Worm (Caenorhabditis elegans): ENCODE measurements around the gene daf-9.

Gene daf-9

ce11 chrX:6175829-6176228 lies 20.9 kb upstream of the daf-9 start, which contains the start of gene T25B2.3:
TSS of gene T25B2.3 (plus strand) at chrX:6176129.
- TF ChIP-seq nhr-237 (tag; optimal IDR thresholded peaks at IDR 0.05) (no peak), skn-1 (tag; optimal IDR thresholded peaks at IDR 0.05) (no peak)

ce11 chrX:6177944-6178566 lies 18.7 kb upstream of the daf-9 start, which contains the start of the genes T25B2.4 and T13C5.3:
TSS of gene T25B2.4 (plus strand) at chrX:6178244.
TSS of gene T13C5.3 (plus strand) at chrX:6178516.
- TF ChIP-seq unc-39 (tag; optimal IDR thresholded peaks at IDR 0.05) (no peak), snpc-4 (tag; optimal IDR thresholded peaks at IDR 0.05) (no peak), nhr-25 (tag; optimal IDR thresholded peaks at IDR 0.05) (no peak), R02D3.7 (tag; optimal IDR thresholded peaks at IDR 0.05) (no peak), nhr-11 (tag; optimal IDR thresholded peaks at IDR 0.05) (no peak), ama-1 (optimal IDR thresholded peaks at IDR 0.05) (no peak), unc-62 (GFP tag; optimal IDR thresholded peaks at IDR 0.05) (no peak), lsy-12 (tag; optimal IDR thresholded peaks at IDR 0.05) (no peak), nhr-23 (tag; optimal IDR thresholded peaks at IDR 0.05) (no peak), pqm-1 (tag; optimal IDR thresholded peaks at IDR 0.05) (no peak), nfya-1 (tag; optimal IDR thresholded peaks at IDR 0.05; ENCODE audit: insufficient read depth) (no peak), nhr-76 (tag; optimal IDR thresholded peaks at IDR 0.05) (no peak), ceh-82 (tag; optimal IDR thresholded peaks at IDR 0.05) (no peak), lin-15B (tag; optimal IDR thresholded peaks at IDR 0.05) (no peak), mml-1 (tag; optimal IDR thresholded peaks at IDR 0.05) (no peak), pha-4 (tag; optimal IDR thresholded peaks at IDR 0.05) (no peak), jun-1 (tag; optimal IDR thresholded peaks at IDR 0.05) (no peak), fos-1 (tag; optimal IDR thresholded peaks at IDR 0.05) (no peak), eor-1 (tag; optimal IDR thresholded peaks at IDR 0.05) (no peak)

- TF ChIP-seq fkh-10 (GFP tag; optimal IDR thresholded peaks at IDR 0.05) (no peak), skn-1 (tag; optimal IDR thresholded peaks at IDR 0.05) (no peak), lin-15B (tag; optimal IDR thresholded peaks at IDR 0.05) (no peak), nhr-23 (tag; optimal IDR thresholded peaks at IDR 0.05) (peak; percentile 80), nhr-12 (tag; optimal IDR thresholded peaks at IDR 0.05) (no peak), hmg-11 (tag; optimal IDR thresholded peaks at IDR 0.05) (no peak), ceh-28 (tag; optimal IDR thresholded peaks at IDR 0.05) (no peak), nhr-43 (tag; optimal IDR thresholded peaks at IDR 0.05; ENCODE audit: poor library complexity, severe bottlenecking) (peak; percentile 38)
Measured at ce11 chrX:6178989-6179388, 17.7 kb upstream of the daf-9 start.

ce11 chrX:6180293-6180692 lies 16.4 kb upstream of the daf-9 start, which contains the start of gene T13C5.7:
TSS of gene T13C5.7 (plus strand) at chrX:6180593.
- TF ChIP-seq nhr-23 (tag; optimal IDR thresholded peaks at IDR 0.05): peak; percentile 11
- TF ChIP-seq ceh-9 (tag; optimal IDR thresholded peaks at IDR 0.05): no peak

- TF ChIP-seq tbx-2 (tag; optimal IDR thresholded peaks at IDR 0.05) (no peak), lin-15B (tag; optimal IDR thresholded peaks at IDR 0.05) (no peak), nhr-77 (tag; optimal IDR thresholded peaks at IDR 0.05) (no peak), fkh-10 (GFP tag; optimal IDR thresholded peaks at IDR 0.05) (no peak), nhr-12 (tag; optimal IDR thresholded peaks at IDR 0.05) (no peak)
Measured at ce11 chrX:6184709-6185108, 12.0 kb upstream of the daf-9 start, which contains the start of gene T13C5.2. TSS of gene T13C5.2 (plus strand) at chrX:6185009.

ce11 chrX:6187848-6188247 lies 8.9 kb upstream of the daf-9 start, which contains the start of gene T13C5.10:
TSS of gene T13C5.10 (plus strand) at chrX:6188148.
- TF ChIP-seq pqm-1 (tag; optimal IDR thresholded peaks at IDR 0.05) (no peak), ceh-16 (tag; optimal IDR thresholded peaks at IDR 0.05) (no peak), nhr-11 (tag; optimal IDR thresholded peaks at IDR 0.05) (no peak), daf-12 (tag; optimal IDR thresholded peaks at IDR 0.05) (no peak), nhr-76 (tag; optimal IDR thresholded peaks at IDR 0.05) (no peak), lin-39 (tag; optimal IDR thresholded peaks at IDR 0.05) (no peak), snpc-4 (tag; optimal IDR thresholded peaks at IDR 0.05) (no peak), nfya-1 (tag; optimal IDR thresholded peaks at IDR 0.05; ENCODE audit: insufficient read depth) (no peak), mml-1 (tag; optimal IDR thresholded peaks at IDR 0.05) (no peak), mdl-1 (tag; optimal IDR thresholded peaks at IDR 0.05) (no peak), nhr-237 (tag; optimal IDR thresholded peaks at IDR 0.05) (no peak), ceh-28 (tag; optimal IDR thresholded peaks at IDR 0.05) (no peak), aly-2 (tag; optimal IDR thresholded peaks at IDR 0.05) (no peak), sea-2 (GFP tag; optimal IDR thresholded peaks at IDR 0.05) (no peak), elt-1 (tag; optimal IDR thresholded peaks at IDR 0.05) (no peak), ztf-11 (tag; optimal IDR thresholded peaks at IDR 0.05) (no peak)

Data from whole organism, L3 larva.